Worm (Caenorhabditis elegans): ENCODE results near the gene his-37.

DNA sequence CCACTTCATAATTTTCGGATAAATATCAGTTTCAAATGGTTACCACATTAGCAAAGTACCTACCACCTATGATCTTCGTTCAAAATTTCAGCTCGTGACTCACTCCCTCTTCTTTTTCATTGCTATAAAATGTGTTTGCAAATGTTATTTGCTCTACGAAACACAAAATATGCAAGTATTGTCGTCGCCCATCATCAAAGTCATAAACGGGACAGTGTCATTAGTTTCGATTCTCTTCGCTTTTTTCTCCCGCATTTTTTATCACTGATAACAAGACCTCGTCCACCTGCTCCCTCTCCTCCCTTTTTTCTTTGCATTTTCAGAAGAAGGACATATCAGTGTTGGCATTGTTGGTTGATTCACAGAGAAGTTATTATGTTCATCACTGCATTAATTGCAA lies 20.4 kb upstream of the his-37 start, which contains the start of gene C50F4.1:
- TF ChIP-seq sptf-2 (GFP tag; optimal IDR thresholded peaks at IDR 0.05) (no peak), ztf-26 (tag; optimal IDR thresholded peaks at IDR 0.05) (no peak), let-526 (GFP tag; IDR thresholded peaks at IDR 0.05) (no peak), Y56A3A.18 (GFP tag; IDR thresholded peaks at IDR 0.05) (no peak), repo-1 (tag; optimal IDR thresholded peaks at IDR 0.05) (no peak), pha-4 (tag; optimal IDR thresholded peaks at IDR 0.05) (no peak), F55B11.4 (tag; optimal IDR thresholded peaks at IDR 0.05; ENCODE audit: borderline replicate concordance, insufficient read depth) (no peak), lin-54 (GFP tag; optimal IDR thresholded peaks at IDR 0.05) (no peak), hrde-1 (tag; optimal IDR thresholded peaks at IDR 0.05; ENCODE audit: borderline replicate concordance) (no peak), unc-62 (GFP tag; optimal IDR thresholded peaks at IDR 0.05) (no peak), B0035.1 (tag; optimal IDR thresholded peaks at IDR 0.05) (no peak)

Data from whole organism, young adult.